Worm (Caenorhabditis elegans) whole organism, L2 larva: ENCODE results near the gene ZK418.11.

ENCODE experiments used
- nhr-12 ChIP-seq: fragments of 150-350 bp; optimal IDR thresholded peaks from 2 replicates; lab custom pipeline; 2014; ENCODE audit warnings: missing biosample characterization, missing genetic modification characterization
- nhr-23 ChIP-seq: fragments of 150-350 bp; optimal IDR thresholded peaks from 2 replicates; lab custom pipeline; 2014; ENCODE audit warnings: missing biosample characterization, missing genetic modification reagents, missing genetic modification characterization
- nhr-237 ChIP-seq: fragments of 150-350 bp; optimal IDR thresholded peaks from 2 replicates; lab custom pipeline; 2014; ENCODE audit warnings: missing biosample characterization, missing genetic modification characterization
- snpc-4 ChIP-seq: fragments of 150-350 bp; optimal IDR thresholded peaks from 2 replicates; lab custom pipeline; 2014; ENCODE audit warnings: missing biosample characterization, missing genetic modification characterization
- unc-55 ChIP-seq: fragments of 150-350 bp; sonication (generic microtip); optimal IDR thresholded peaks from 3 replicates; lab custom pipeline; 2014; ENCODE audit warnings: missing biosample characterization, missing genetic modification reagents, missing genetic modification characterization
- ztf-1 ChIP-seq: fragments of 200-800 bp; sonication (Bioruptor generic); conservative IDR thresholded peaks from 2 replicates; pipeline ENCODE4 v1.3.6; 2022; ENCODE audit warnings: missing genetic modification characterization, missing compliant biosample characterization
- ztf-11 ChIP-seq: sonication (generic microtip); optimal IDR thresholded peaks from 2 replicates; lab custom pipeline; 2017; ENCODE audit warnings: missing biosample characterization, missing genetic modification characterization

DNA sequence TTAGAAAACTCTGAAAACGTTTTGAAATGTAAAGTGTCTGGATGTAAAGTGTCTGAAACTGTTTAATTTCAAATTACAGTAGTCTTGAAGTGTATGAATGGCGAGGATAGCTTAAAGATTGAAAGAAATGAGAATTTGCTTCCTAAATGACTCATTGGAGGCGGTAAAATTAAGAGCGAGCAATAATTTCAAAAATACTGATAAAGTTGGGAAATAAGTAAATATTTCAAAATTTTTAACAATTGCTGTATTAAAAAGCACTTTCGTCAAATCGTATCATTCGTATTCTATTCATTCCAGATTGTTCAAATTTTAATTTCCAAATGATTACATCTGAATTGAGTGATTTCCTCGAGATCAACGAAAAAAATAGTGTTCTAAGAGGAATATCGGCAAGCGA is 24.3 kb downstream of the ZK418.11 start, which contains the start of gene B0280.2:
- TF ChIP-seq ztf-11 (tag; lab: Kevin White, UChicago) = no peak
- no peak for TF ChIP-seq nhr-23 (tag; lab: Kevin White, UChicago)
- TF ChIP-seq nhr-12 (tag; lab: Kevin White, UChicago) = no peak
- TF ChIP-seq snpc-4 (tag; lab: Kevin White, UChicago) = no peak
- TF ChIP-seq unc-55 (GFP tag; lab: Kevin White, UChicago) = no peak
- TF ChIP-seq nhr-237 (tag; lab: Kevin White, UChicago) = no peak
- TF ChIP-seq ztf-1 (GFP tag; lab: Robert Waterston, UW) = no peak
